Fruit fly (Drosophila melanogaster) whole organism, embryonic: ENCODE results near the gene Acp26Ab.

Source experiments
- Blimp-1 ChIP-seq: fragments of 200-800 bp; sonication (Bioruptor generic); optimal IDR thresholded peaks from 3 replicates; lab custom pipeline; 2018; ENCODE audit warnings: missing biosample characterization, missing genetic modification characterization, mild to moderate bottlenecking, moderate library complexity, missing genetic modification reagents
- CG10321 ChIP-seq: fragments of 200-800 bp; sonication (Bioruptor generic); IDR thresholded peaks from 2 replicates; pipeline ENCODE4 v1.3.6; 2022; ENCODE audit warnings: missing biosample characterization, missing genetic modification characterization
- CG10431 ChIP-seq: fragments of 200-800 bp; sonication (Bioruptor generic); optimal IDR thresholded peaks from 3 replicates; lab custom pipeline; 2018; ENCODE audit warnings: missing biosample characterization, mild to moderate bottlenecking, missing genetic modification characterization
- CG10565 ChIP-seq: fragments of 200-800 bp; sonication (Bioruptor generic); optimal IDR thresholded peaks from 3 replicates; lab custom pipeline; 2016; ENCODE audit warnings: missing biosample characterization, mild to moderate bottlenecking, missing genetic modification characterization
- CG12104 ChIP-seq: fragments of 200-800 bp; sonication (Bioruptor generic); optimal IDR thresholded peaks from 3 replicates; lab custom pipeline; 2016; ENCODE audit warnings: missing biosample characterization, missing genetic modification characterization
- CG14050 ChIP-seq: fragments of 200-800 bp; sonication (Bioruptor generic); IDR thresholded peaks from 3 replicates; pipeline ENCODE4 v1.3.6; 2022; ENCODE audit warnings: missing biosample characterization, missing genetic modification characterization
- CG14710 ChIP-seq: fragments of 200-800 bp; sonication (Bioruptor generic); optimal IDR thresholded peaks from 3 replicates; lab custom pipeline; 2019; ENCODE audit warnings: missing biosample characterization, mild to moderate bottlenecking, missing genetic modification characterization, moderate library complexity
- CG1529 ChIP-seq: fragments of 200-800 bp; sonication (Bioruptor generic); optimal IDR thresholded peaks from 3 replicates; lab custom pipeline; 2018; ENCODE audit warnings: missing biosample characterization, missing genetic modification characterization
- CG17359 ChIP-seq: fragments of 200-800 bp; sonication (Bioruptor generic); optimal IDR thresholded peaks from 3 replicates; lab custom pipeline; 2018; ENCODE audit warnings: missing biosample characterization, mild to moderate bottlenecking, missing genetic modification characterization, moderate library complexity
- CG17829 ChIP-seq: fragments of 200-800 bp; optimal IDR thresholded peaks from 2 replicates; lab custom pipeline; 2019; ENCODE audit warnings: missing biosample characterization, mild to moderate bottlenecking, missing genetic modification characterization, moderate library complexity
- CG17912 ChIP-seq: fragments of 200-800 bp; sonication (Bioruptor generic); optimal IDR thresholded peaks from 2 replicates; lab custom pipeline; 2018; ENCODE audit warnings: missing biosample characterization, mild to moderate bottlenecking, missing genetic modification characterization
- CG2129 ChIP-seq: fragments of 200-800 bp; sonication (Bioruptor generic); IDR thresholded peaks from 2 replicates; pipeline ENCODE4 v1.3.6; 2022; ENCODE audit warnings: missing biosample characterization, missing genetic modification characterization; ENCODE audit not compliant: partially characterized antibody
- CG33557 ChIP-seq: fragments of 200-800 bp; sonication (Bioruptor generic); optimal IDR thresholded peaks from 2 replicates; lab custom pipeline; 2019; ENCODE audit warnings: missing biosample characterization, mild to moderate bottlenecking, missing genetic modification characterization, moderate library complexity
- CG34422 ChIP-seq: fragments of 200-800 bp; sonication (Bioruptor generic); IDR thresholded peaks from 3 replicates; pipeline ENCODE4 v1.3.6; 2022; ENCODE audit warnings: missing biosample characterization, missing genetic modification characterization
- CG4282 ChIP-seq: fragments of 200-800 bp; sonication (Bioruptor generic); optimal IDR thresholded peaks from 2 replicates; lab custom pipeline; 2016; ENCODE audit warnings: missing biosample characterization, missing genetic modification characterization
- CG4424 ChIP-seq: fragments of 200-800 bp; sonication (Bioruptor generic); optimal IDR thresholded peaks from 3 replicates; lab custom pipeline; 2016; ENCODE audit warnings: missing biosample characterization, missing genetic modification characterization
- CG7786 ChIP-seq: fragments of 200-800 bp; sonication (Bioruptor generic); optimal IDR thresholded peaks from 2 replicates; lab custom pipeline; 2016; ENCODE audit warnings: missing biosample characterization, missing genetic modification characterization
- CG8290 ChIP-seq, 3 experiments: fragments of 200-800 bp; sonication (Bioruptor generic); optimal IDR thresholded peaks; 2 replicates each; lab custom pipeline; 2016 to 2019; ENCODE audit warnings: missing biosample characterization in 3 of 3, missing genetic modification characterization in 3 of 3, mild to moderate bottlenecking in 2 of 3, moderate library complexity in 1 of 3
- CG9727 ChIP-seq: fragments of 200-800 bp; sonication (Bioruptor generic); optimal IDR thresholded peaks from 3 replicates; lab custom pipeline; 2017; ENCODE audit warnings: missing biosample characterization, mild to moderate bottlenecking, missing genetic modification characterization
- CG9817 ChIP-seq: fragments of 200-800 bp; sonication (Bioruptor generic); optimal IDR thresholded peaks from 2 replicates; lab custom pipeline; 2018; ENCODE audit warnings: missing biosample characterization, mild to moderate bottlenecking, missing genetic modification characterization, moderate library complexity
- CG9932 ChIP-seq: fragments of 200-800 bp; sonication (Bioruptor generic); IDR thresholded peaks from 2 replicates; pipeline ENCODE4 v1.3.6; 2022; ENCODE audit warnings: missing biosample characterization, missing genetic modification characterization
- Dip2 ChIP-seq: fragments of 200-800 bp; sonication (Bioruptor generic); IDR thresholded peaks from 2 replicates; pipeline ENCODE4 v1.3.6; 2022; ENCODE audit warnings: missing biosample characterization, missing genetic modification characterization
- Elba2 ChIP-seq: fragments of 200-800 bp; sonication (Bioruptor generic); optimal IDR thresholded peaks from 3 replicates; lab custom pipeline; 2016; ENCODE audit warnings: missing biosample characterization, missing genetic modification characterization
- Ets65A ChIP-seq: fragments of 200-800 bp; sonication (Bioruptor generic); peaks from one replicate; lab custom pipeline; 2016; ENCODE audit warnings: missing biosample characterization, missing genetic modification characterization
- H2.0 ChIP-seq: fragments of 200-800 bp; sonication (Bioruptor generic); IDR thresholded peaks from 2 replicates; pipeline ENCODE4 v1.3.6; 2022; ENCODE audit warnings: missing biosample characterization, missing genetic modification characterization
- HLHmδ ChIP-seq: fragments of 200-800 bp; sonication (Bioruptor generic); optimal IDR thresholded peaks from 2 replicates; lab custom pipeline; 2018; ENCODE audit warnings: missing biosample characterization, mild to moderate bottlenecking, missing genetic modification characterization, moderate library complexity
- Hr51 ChIP-seq, 2 experiments: fragments of 200-800 bp; sonication (Bioruptor generic); optimal IDR thresholded peaks; 2 replicates in 1 of 2; 3 replicates in 1 of 2; lab custom pipeline; 2016 to 2018; ENCODE audit warnings: missing biosample characterization in 2 of 2, missing genetic modification characterization in 2 of 2, mild to moderate bottlenecking in 1 of 2, moderate library complexity in 1 of 2
- Lpt ChIP-seq: fragments of >200 bp; optimal IDR thresholded peaks from 2 replicates; lab custom pipeline; 2018; ENCODE audit warnings: missing biosample characterization, missing genetic modification characterization
- Rfx ChIP-seq: fragments of 200-800 bp; sonication (Bioruptor generic); IDR thresholded peaks from 2 replicates; pipeline ENCODE4 v1.3.6; 2022; ENCODE audit warnings: missing biosample characterization, missing genetic modification characterization
- Sin3A ChIP-seq: fragments of >200 bp; optimal IDR thresholded peaks from 2 replicates; lab custom pipeline; 2018
- Xrp1 ChIP-seq: fragments of 200-800 bp; sonication (Bioruptor generic); IDR thresholded peaks from 2 replicates; pipeline ENCODE4 v1.3.6; 2022; ENCODE audit warnings: missing biosample characterization, missing genetic modification characterization
- ab ChIP-seq: fragments of 200-800 bp; sonication (Bioruptor generic); optimal IDR thresholded peaks from 2 replicates; lab custom pipeline; 2016; ENCODE audit warnings: missing biosample characterization, missing genetic modification characterization
- ap ChIP-seq: fragments of 200-800 bp; sonication (Bioruptor generic); IDR thresholded peaks from 2 replicates; pipeline ENCODE4 v1.3.6; 2022; ENCODE audit warnings: missing biosample characterization, missing genetic modification characterization
- ato ChIP-seq: fragments of 200-800 bp; sonication (Bioruptor generic); IDR thresholded peaks from 2 replicates; pipeline ENCODE4 v1.3.6; 2022; ENCODE audit warnings: missing biosample characterization, missing genetic modification characterization; ENCODE audit not compliant: partially characterized antibody
- az2 ChIP-seq: fragments of 200-800 bp; sonication (Bioruptor generic); optimal IDR thresholded peaks from 3 replicates; lab custom pipeline; 2016; ENCODE audit warnings: missing biosample characterization, missing genetic modification characterization
- bbx ChIP-seq: fragments of 200-800 bp; sonication (Bioruptor generic); IDR thresholded peaks from 2 replicates; pipeline ENCODE4 v1.3.6; 2022; ENCODE audit warnings: missing biosample characterization, missing genetic modification characterization; ENCODE audit not compliant: partially characterized antibody
- chn ChIP-seq: fragments of 200-800 bp; sonication (Bioruptor generic); optimal IDR thresholded peaks from 2 replicates; lab custom pipeline; 2016; ENCODE audit warnings: missing biosample characterization, missing genetic modification characterization
- croc ChIP-seq: fragments of 200-800 bp; sonication (Bioruptor generic); conservative IDR thresholded peaks from 3 replicates; pipeline ENCODE4 v1.3.6; 2022; ENCODE audit warnings: missing biosample characterization, missing genetic modification characterization
- dati ChIP-seq: fragments of 200-800 bp; sonication (Bioruptor generic); IDR thresholded peaks from 2 replicates; pipeline ENCODE4 v1.3.6; 2022; ENCODE audit warnings: missing biosample characterization, missing genetic modification characterization
- dm ChIP-seq: fragments of 200-800 bp; sonication (Bioruptor generic); optimal IDR thresholded peaks from 3 replicates; lab custom pipeline; 2016; ENCODE audit warnings: missing biosample characterization, missing genetic modification characterization
- gfzf ChIP-seq: fragments of 200-800 bp; sonication (Bioruptor generic); optimal IDR thresholded peaks from 2 replicates; lab custom pipeline; 2016; ENCODE audit warnings: missing biosample characterization, mild to moderate bottlenecking, missing genetic modification characterization, moderate library complexity
- ham ChIP-seq: fragments of 200-800 bp; sonication (Bioruptor generic); IDR thresholded peaks from 2 replicates; pipeline ENCODE4 v1.3.6; 2022; ENCODE audit warnings: missing biosample characterization, missing genetic modification characterization
- hb ChIP-seq: fragments of 200-800 bp; sonication (Bioruptor generic); IDR thresholded peaks from 3 replicates; pipeline ENCODE4 v1.3.6; 2022; ENCODE audit warnings: missing biosample characterization, missing genetic modification characterization; ENCODE audit not compliant: partially characterized antibody
- otp ChIP-seq: fragments of 200-800 bp; sonication (Bioruptor generic); IDR thresholded peaks from 3 replicates; pipeline ENCODE4, ENCODE4 v1.3.6; 2022; ENCODE audit warnings: missing biosample characterization, missing genetic modification characterization
- p53 ChIP-seq: fragments of 200-800 bp; sonication (Bioruptor generic); optimal IDR thresholded peaks from 2 replicates; lab custom pipeline; 2016; ENCODE audit warnings: missing biosample characterization, missing genetic modification characterization
- pfk ChIP-seq: fragments of 200-800 bp; sonication (Bioruptor generic); optimal IDR thresholded peaks from 2 replicates; lab custom pipeline; 2018; ENCODE audit warnings: missing biosample characterization, mild to moderate bottlenecking, missing genetic modification characterization, moderate library complexity
- stwl ChIP-seq: fragments of 200-800 bp; sonication (Bioruptor generic); optimal IDR thresholded peaks from 3 replicates; lab custom pipeline; 2018; ENCODE audit warnings: missing biosample characterization, mild to moderate bottlenecking, missing genetic modification characterization, moderate library complexity
- tgo ChIP-seq: fragments of 200-800 bp; sonication (Bioruptor generic); IDR thresholded peaks from 3 replicates; pipeline ENCODE4 v1.3.6; 2022; ENCODE audit warnings: missing biosample characterization, missing genetic modification characterization
- tio ChIP-seq: fragments of 200-800 bp; sonication (Bioruptor generic); optimal IDR thresholded peaks from 2 replicates; lab custom pipeline; 2017; ENCODE audit warnings: missing biosample characterization, missing genetic modification characterization, inconsistent platforms
- twi ChIP-seq: fragments of 200-800 bp; optimal IDR thresholded peaks from 2 replicates; lab custom pipeline; 2019; ENCODE audit warnings: missing biosample characterization, mild to moderate bottlenecking, missing genetic modification characterization, moderate library complexity

Acp26Ab gene

DNA sequence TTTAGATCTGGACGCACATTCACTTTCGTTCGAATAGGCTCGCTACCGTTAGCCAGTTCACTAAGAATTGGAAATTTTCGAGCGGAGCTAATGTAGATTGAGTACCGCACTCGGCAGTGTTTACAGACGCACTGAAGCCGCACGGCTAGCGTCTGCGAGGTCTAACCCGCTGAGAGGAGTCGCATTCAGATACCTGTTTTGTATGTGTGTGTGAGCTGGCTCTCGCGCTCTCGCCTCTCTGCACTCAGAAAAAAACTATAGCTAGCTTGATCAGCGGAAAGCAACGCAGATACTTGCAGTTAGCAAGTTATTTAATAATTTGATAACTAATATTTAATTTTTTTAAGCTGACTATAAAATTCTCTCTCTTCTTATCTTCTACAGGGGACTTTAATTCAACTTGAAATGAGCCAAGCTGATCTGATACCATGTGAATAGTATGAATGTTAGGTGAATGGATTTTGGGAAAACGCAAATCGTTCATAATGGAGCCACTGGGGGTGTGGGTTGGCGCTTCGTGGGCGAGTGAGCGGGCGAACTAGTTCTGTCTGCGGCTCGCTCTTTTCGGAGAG lies 13.2 kb downstream of the Acp26Ab start, which contains the start of gene rau (continued):
- no peak for TF ChIP-seq CG2129
- peak; percentile 74 for TF ChIP-seq CG17359
- peak; percentile 34 for TF ChIP-seq CG17912 (GFP tag; lab: Kevin White, UChicago)
- peak; percentile 70 for TF ChIP-seq CG33557 (GFP tag; lab: Kevin White, UChicago)
- TF ChIP-seq Dip2 (GFP tag; lab: Robert Waterston, UW) = no peak
- TF ChIP-seq CG9817 (tag; lab: Kevin White, UChicago) = peak; percentile 65
- TF ChIP-seq CG10431 (GFP tag; lab: Kevin White, UChicago) = peak; percentile 1
- TF ChIP-seq p53 (GFP tag; lab: Kevin White, UChicago) = no peak
- TF ChIP-seq ato (GFP tag; lab: Robert Waterston, UW) = peak; percentile 43; the same call in 1 of the 2 replicates
- TF ChIP-seq stwl (tag; lab: Kevin White, UChicago) = peak; percentile 26
- peak; percentile 77 for TF ChIP-seq CG9932
- TF ChIP-seq CG4282 = no peak
- peak; percentile 41 for TF ChIP-seq CG12104 (GFP tag; lab: Kevin White, UChicago)
- TF ChIP-seq gfzf (GFP tag; lab: Kevin White, UChicago) = no peak
- peak; percentile 60 for TF ChIP-seq twi (tag; lab: Kevin White, UChicago)
- no peak for TF ChIP-seq Sin3A
- no peak; the same call in 2 of the 3 replicates for TF ChIP-seq CG14050 (GFP tag; lab: Robert Waterston, UW)
- TF ChIP-seq Rfx (GFP tag; lab: Robert Waterston, UW) = peak; percentile 80
- peak; percentile 75 for TF ChIP-seq CG4424 (GFP tag; lab: Kevin White, UChicago)
- no peak for TF ChIP-seq dati
- peak; percentile 72 for TF ChIP-seq CG9727 (GFP tag; lab: Kevin White, UChicago)
- no peak for TF ChIP-seq hb (GFP tag; lab: Robert Waterston, UW)
- peak; percentile 77 for TF ChIP-seq Ets65A
- peak; percentile 68; the same call in 2 of the 3 replicates for TF ChIP-seq CG34422 (GFP tag; lab: Robert Waterston, UW)
- TF ChIP-seq CG10565 (GFP tag; lab: Kevin White, UChicago) = no peak
- TF ChIP-seq bbx (GFP tag; lab: Robert Waterston, UW) = peak; percentile 53
- peak; percentile 3 for TF ChIP-seq dm (GFP tag; lab: Kevin White, UChicago)
- TF ChIP-seq ap (GFP tag; lab: Robert Waterston, UW) = peak; percentile 37; the same call in 1 of the 2 replicates
- TF ChIP-seq CG8290 (GFP tag; optimal IDR thresholded peaks at IDR 0.05; lab: Kevin White, UChicago) = peak; percentile 63
- peak in 1 of 2 experiments; percentile 50 for TF ChIP-seq CG8290 (tag; optimal IDR thresholded peaks at IDR 0.05; lab: Kevin White, UChicago)
- TF ChIP-seq CG17829 (tag; lab: Kevin White, UChicago) = peak; percentile 83
- TF ChIP-seq pfk = no peak
- peak; percentile 80 for TF ChIP-seq CG1529 (GFP tag; lab: Kevin White, UChicago)
- peak; percentile 34 for TF ChIP-seq CG7786
- TF ChIP-seq ham = no peak
- TF ChIP-seq tgo = peak; percentile 40; the same call in 1 of the 3 replicates
- peak; percentile 66 for TF ChIP-seq tio
- peak in 1 of 2 experiments; percentile 70 for TF ChIP-seq Hr51 (GFP tag; optimal IDR thresholded peaks at IDR 0.05; lab: Kevin White, UChicago)
- TF ChIP-seq az2 (GFP tag; lab: Kevin White, UChicago) = peak; percentile 70
- TF ChIP-seq ab (GFP tag; lab: Kevin White, UChicago) = no peak
- TF ChIP-seq chn (GFP tag; lab: Kevin White, UChicago) = peak; percentile 79
- TF ChIP-seq HLHmδ (GFP tag; lab: Kevin White, UChicago) = peak; percentile 82
- TF ChIP-seq H2.0 (GFP tag; lab: Robert Waterston, UW) = peak; percentile 36; the same call in 1 of the 2 replicates
- TF ChIP-seq Xrp1 (GFP tag; lab: Robert Waterston, UW) = peak; percentile 86
- no peak for TF ChIP-seq Elba2 (GFP tag; lab: Kevin White, UChicago)
- TF ChIP-seq CG10321 (GFP tag; lab: Robert Waterston, UW) = no peak
- peak; percentile 61 for TF ChIP-seq croc (GFP tag; lab: Robert Waterston, UW)
- TF ChIP-seq CG14710 = peak; percentile 75
- 0 out of 3 replicates have a peak, but pooled peaks have one; percentile 17 for TF ChIP-seq otp (GFP tag; lab: Robert Waterston, UW)
- TF ChIP-seq Lpt (GFP tag; lab: Kevin White, UChicago) = no peak
- peak; percentile 94 for TF ChIP-seq Blimp-1 (GFP tag; lab: Kevin White, UChicago)
